Worm (Caenorhabditis elegans): ENCODE results near the gene T23F4.2.
A peak's percentile ranks its signal among the peaks of the same experiment; 100 is the strongest.
"Not testable (repeated sequence)": the region's sequence is repeated elsewhere in the genome, so short reads cannot be mapped to it uniquely, and the experiment has no call there.

Gene T23F4.2

ce11 chrII:1134314-1135108, 28.9 kb upstream of the T23F4.2 start:
- TF ChIP-seq unc-130 (GFP tag; optimal IDR thresholded peaks at IDR 0.05) (peak; percentile 42), madf-9 (GFP tag; conservative IDR thresholded peaks at IDR 0.05) (peak; percentile 66), ZK337.2 (GFP tag; IDR thresholded peaks at IDR 0.05) (peak; percentile 66; the same call in 1 of the 2 replicates), dpl-1 (GFP tag; optimal IDR thresholded peaks at IDR 0.05) (peak; percentile 38), D1046.2 (GFP tag; IDR thresholded peaks at IDR 0.05) (0 out of 2 replicates have a peak, but pooled peaks have one; percentile 59), tra-1 (GFP tag; IDR thresholded peaks at IDR 0.05) (peak; percentile 24; the same call in 1 of the 2 replicates), lin-13 (GFP tag; optimal IDR thresholded peaks at IDR 0.05) (peak; percentile 30), snpc-1.2 (GFP tag; IDR thresholded peaks at IDR 0.05) (0 out of 2 replicates have a peak, but pooled peaks have one; percentile 11), mdt-29 (GFP tag; IDR thresholded peaks at IDR 0.05) (0 out of 2 replicates have a peak, but pooled peaks have one; percentile 13), vab-7 (GFP tag; IDR thresholded peaks at IDR 0.05) (peak; percentile 69), hif-1 (tag; optimal IDR thresholded peaks at IDR 0.05) (peak in 1 of 2 experiments; percentile 17), rbr-2 (tag; optimal IDR thresholded peaks at IDR 0.05) (peak; percentile 51), mep-1 (tag; optimal IDR thresholded peaks at IDR 0.05) (peak; percentile 55), Y48G9A.11 (GFP tag; IDR thresholded peaks at IDR 0.05) (peak; percentile 80; the same call in 1 of the 2 replicates), mes-2 (tag; optimal IDR thresholded peaks at IDR 0.05; ENCODE audit: poor library complexity, severe bottlenecking) (peak; percentile 87), dmd-6 (GFP tag; IDR thresholded peaks at IDR 0.05) (peak; percentile 46), dmd-9 (GFP tag; IDR thresholded peaks at IDR 0.05) (peak; percentile 80), hmg-1.1 (GFP tag; IDR thresholded peaks at IDR 0.05) (peak; percentile 49), ctbp-1 (GFP tag; IDR thresholded peaks at IDR 0.05) (peak; percentile 67; the same call in 1 of the 2 replicates), nhr-42 (GFP tag; IDR thresholded peaks at IDR 0.05) (peak; percentile 61; the same call in 1 of the 2 replicates), lsy-2 (tag; optimal IDR thresholded peaks at IDR 0.05) (peak in 1 of 2 experiments; percentile 47), arid-1 (GFP tag; conservative IDR thresholded peaks at IDR 0.05) (peak; percentile 59; the same call in 1 of the 2 replicates), lin-38 (GFP tag; IDR thresholded peaks at IDR 0.05) (peak; percentile 98), madf-5 (GFP tag; IDR thresholded peaks at IDR 0.05) (0 out of 4 replicates have a peak, but pooled peaks of 1 of the 2 experiments have one; percentile 59), F37D6.2 (tag; optimal IDR thresholded peaks at IDR 0.05) (peak; percentile 34), pha-4 (GFP tag; IDR thresholded peaks at IDR 0.05) (peak; percentile 60; the same call in 1 of the 2 replicates), sdz-12 (GFP tag; optimal IDR thresholded peaks at IDR 0.05) (peak; percentile 18), ceh-44 (GFP tag; IDR thresholded peaks at IDR 0.05) (peak; percentile 87)
- TF ChIP-seq pha-4 (tag; optimal IDR thresholded peaks at IDR 0.05) = not testable (repeated sequence)

ce11 chrII:1136485-1136884, 26.9 kb upstream of the T23F4.2 start, which contains the start of gene pod-2:
TSS of gene pod-2 (plus strand) at chrII:1136785.
- no peak for TF ChIP-seq sdz-12 (GFP tag; optimal IDR thresholded peaks at IDR 0.05)
- TF ChIP-seq hlh-30 (tag; optimal IDR thresholded peaks at IDR 0.05; ENCODE audit: insufficient read depth) = no peak
- TF ChIP-seq nhr-11 (tag; optimal IDR thresholded peaks at IDR 0.05) = no peak
- no peak for TF ChIP-seq zip-2 (tag; optimal IDR thresholded peaks at IDR 0.05)
- no peak for TF ChIP-seq mes-2 (tag; optimal IDR thresholded peaks at IDR 0.05; ENCODE audit: poor library complexity, severe bottlenecking)
- TF ChIP-seq mxl-3 (GFP tag; optimal IDR thresholded peaks at IDR 0.05) = no peak
- no peak for TF ChIP-seq mdt-29 (GFP tag; IDR thresholded peaks at IDR 0.05)
- TF ChIP-seq Y5F2A.4 (GFP tag; optimal IDR thresholded peaks at IDR 0.05) = no peak
- no peak for TF ChIP-seq ZK546.5 (tag; optimal IDR thresholded peaks at IDR 0.05)
- TF ChIP-seq lsy-2 (tag; optimal IDR thresholded peaks at IDR 0.05) = no peak
- no peak for TF ChIP-seq snpc-4 (tag; optimal IDR thresholded peaks at IDR 0.05)
- TF ChIP-seq ama-1 (optimal IDR thresholded peaks at IDR 0.05) = no peak
- TF ChIP-seq saeg-2 (GFP tag; IDR thresholded peaks at IDR 0.05) = no peak
- no peak for TF ChIP-seq attf-4 (tag; optimal IDR thresholded peaks at IDR 0.05)
- TF ChIP-seq daf-19 (GFP tag; conservative IDR thresholded peaks at IDR 0.05) = no peak
- TF ChIP-seq ceh-62 (tag; optimal IDR thresholded peaks at IDR 0.05) = no peak
- no peak for TF ChIP-seq F49E8.2 (tag; optimal IDR thresholded peaks at IDR 0.05; ENCODE audit: borderline replicate concordance)
- no peak for TF ChIP-seq zfp-2 (tag; optimal IDR thresholded peaks at IDR 0.05)
- no peak for TF ChIP-seq egl-43 (GFP tag; IDR thresholded peaks at IDR 0.05)
- no peak for TF ChIP-seq lin-39 (tag; optimal IDR thresholded peaks at IDR 0.05)
